Worm (Caenorhabditis elegans) whole organism, late embryonic: ENCODE measurements around the gene C26B9.3.

ENCODE experiments used
- C08G9.2 ChIP-seq: sonication (generic microtip); optimal IDR thresholded peaks from 2 replicates; lab custom pipeline; 2016; ENCODE audit warnings: mild to moderate bottlenecking, missing genetic modification characterization, moderate library complexity, missing compliant biosample characterization
- F13H6.1 ChIP-seq: sonication (generic microtip); optimal IDR thresholded peaks from 2 replicates; lab custom pipeline; 2016; ENCODE audit warnings: missing genetic modification characterization, missing compliant biosample characterization
- K02D7.2 ChIP-seq: sonication (generic microtip); optimal IDR thresholded peaks from 2 replicates; lab custom pipeline; 2017; ENCODE audit warnings: mild to moderate bottlenecking, missing genetic modification characterization, missing compliant biosample characterization
- Y22D7AL.16 ChIP-seq: sonication (generic microtip); optimal IDR thresholded peaks from 2 replicates; lab custom pipeline; 2016; ENCODE audit warnings: missing genetic modification characterization, missing compliant biosample characterization
- ama-1 ChIP-seq: fragments of 150-350 bp; optimal IDR thresholded peaks from 2 replicates; lab custom pipeline; 2014
- ceh-18 ChIP-seq: sonication (generic microtip); optimal IDR thresholded peaks from 2 replicates; lab custom pipeline; 2016; ENCODE audit warnings: missing genetic modification characterization, missing compliant biosample characterization
- ceh-2 ChIP-seq: sonication (generic microtip); optimal IDR thresholded peaks from 2 replicates; lab custom pipeline; 2016; ENCODE audit warnings: missing genotype, missing genetic modification characterization, missing compliant biosample characterization
- ceh-24 ChIP-seq: sonication (generic microtip); optimal IDR thresholded peaks from 2 replicates; lab custom pipeline; 2016; ENCODE audit warnings: mild to moderate bottlenecking, missing genetic modification characterization, missing compliant biosample characterization
- ceh-31 ChIP-seq: sonication (generic microtip); optimal IDR thresholded peaks from 2 replicates; lab custom pipeline; 2016; ENCODE audit warnings: missing genetic modification characterization, missing compliant biosample characterization
- ceh-34 ChIP-seq: sonication (generic microtip); optimal IDR thresholded peaks from 2 replicates; lab custom pipeline; 2016; ENCODE audit warnings: mild to moderate bottlenecking, missing genetic modification characterization, missing compliant biosample characterization
- ceh-45 ChIP-seq: fragments of 200-800 bp; sonication (Bioruptor generic); IDR thresholded peaks from 2 replicates; pipeline ENCODE4 v1.3.6; 2022; ENCODE audit warnings: missing genetic modification reagents, missing genetic modification characterization, missing compliant biosample characterization
- ceh-6 ChIP-seq: fragments of 200-800 bp; sonication (Bioruptor generic); optimal IDR thresholded peaks from 2 replicates; lab custom pipeline; 2018; ENCODE audit warnings: mild to moderate bottlenecking, missing genetic modification characterization, missing compliant biosample characterization
- ceh-9 ChIP-seq: sonication (generic microtip); optimal IDR thresholded peaks from 2 replicates; lab custom pipeline; 2016; ENCODE audit warnings: mild to moderate bottlenecking, missing genetic modification characterization, inconsistent platforms, missing compliant biosample characterization
- che-1 ChIP-seq: sonication (generic microtip); optimal IDR thresholded peaks from 2 replicates; lab custom pipeline; 2016; ENCODE audit warnings: mild to moderate bottlenecking, missing genetic modification characterization, missing compliant biosample characterization
- dmd-4 ChIP-seq: sonication (generic microtip); optimal IDR thresholded peaks from 2 replicates; lab custom pipeline; 2016; ENCODE audit warnings: borderline replicate concordance, missing genetic modification characterization, missing compliant biosample characterization
- elt-4 ChIP-seq: sonication (generic microtip); optimal IDR thresholded peaks from 2 replicates; lab custom pipeline; 2016; ENCODE audit warnings: missing genetic modification characterization, missing compliant biosample characterization
- ets-4 ChIP-seq: sonication (generic microtip); optimal IDR thresholded peaks from 2 replicates; lab custom pipeline; 2016; ENCODE audit warnings: missing genetic modification characterization, missing compliant biosample characterization
- eyg-1 ChIP-seq: sonication (generic microtip); optimal IDR thresholded peaks from 2 replicates; lab custom pipeline; 2016; ENCODE audit warnings: missing genotype, missing genetic modification characterization, missing compliant biosample characterization
- fax-1 ChIP-seq: sonication (generic microtip); optimal IDR thresholded peaks from 2 replicates; lab custom pipeline; 2016; ENCODE audit warnings: missing genotype, missing genetic modification characterization, missing compliant biosample characterization
- fkh-6 ChIP-seq: sonication (generic microtip); optimal IDR thresholded peaks from 2 replicates; lab custom pipeline; 2016; ENCODE audit warnings: missing genetic modification characterization, missing compliant biosample characterization
- gmeb-2 ChIP-seq: sonication (generic microtip); optimal IDR thresholded peaks from 2 replicates; lab custom pipeline; 2016; ENCODE audit warnings: missing genetic modification characterization, inconsistent platforms, missing compliant biosample characterization
- hlh-13 ChIP-seq: fragments of 200-800 bp; sonication (Bioruptor generic); optimal IDR thresholded peaks from 2 replicates; lab custom pipeline; 2018; ENCODE audit warnings: mild to moderate bottlenecking, missing genetic modification characterization, missing compliant biosample characterization
- hlh-15 ChIP-seq: sonication (generic microtip); optimal IDR thresholded peaks from 2 replicates; lab custom pipeline; 2016; ENCODE audit warnings: missing genetic modification characterization, missing compliant biosample characterization
- hlh-30 ChIP-seq: sonication (generic microtip); optimal IDR thresholded peaks from 2 replicates; lab custom pipeline; 2017; ENCODE audit warnings: antibody characterized with exemption, missing genetic modification characterization, missing compliant biosample characterization; ENCODE audit not compliant: insufficient read depth
- hlh-8 ChIP-seq: sonication (generic microtip); optimal IDR thresholded peaks from 2 replicates; lab custom pipeline; 2016; ENCODE audit warnings: missing genotype, missing genetic modification characterization, missing compliant biosample characterization
- lim-6 ChIP-seq: sonication (generic microtip); optimal IDR thresholded peaks from 2 replicates; lab custom pipeline; 2016; ENCODE audit warnings: missing genetic modification characterization, missing compliant biosample characterization
- lin-11 ChIP-seq: fragments of 200-800 bp; sonication (Bioruptor generic); optimal IDR thresholded peaks from 2 replicates; lab custom pipeline; 2018; ENCODE audit warnings: mild to moderate bottlenecking, missing genetic modification characterization, missing compliant biosample characterization
- madf-2 ChIP-seq: sonication (generic microtip); optimal IDR thresholded peaks from 2 replicates; lab custom pipeline; 2017; ENCODE audit warnings: missing genetic modification characterization, missing compliant biosample characterization
- mec-3 ChIP-seq: sonication (generic microtip); optimal IDR thresholded peaks from 2 replicates; lab custom pipeline; 2016; ENCODE audit warnings: borderline replicate concordance, missing genetic modification characterization, missing compliant biosample characterization
- nfya-1 ChIP-seq: sonication (generic microtip); optimal IDR thresholded peaks from 2 replicates; lab custom pipeline; 2017; ENCODE audit warnings: missing genetic modification characterization, mild to moderate bottlenecking, missing compliant biosample characterization, antibody characterized with exemption, moderate library complexity
- nhr-232 ChIP-seq: sonication (generic microtip); optimal IDR thresholded peaks from 2 replicates; lab custom pipeline; 2016; ENCODE audit warnings: missing genetic modification characterization, missing compliant biosample characterization
- npax-4 ChIP-seq: sonication (generic microtip); optimal IDR thresholded peaks from 2 replicates; lab custom pipeline; 2016; ENCODE audit warnings: missing genetic modification characterization, missing compliant biosample characterization
- pag-3 ChIP-seq: sonication (generic microtip); optimal IDR thresholded peaks from 2 replicates; lab custom pipeline; 2016; ENCODE audit warnings: missing compliant biosample characterization, missing genetic modification characterization, borderline replicate concordance
- pha-2 ChIP-seq: sonication (generic microtip); optimal IDR thresholded peaks from 2 replicates; lab custom pipeline; 2017; ENCODE audit warnings: mild to moderate bottlenecking, missing genetic modification characterization, missing compliant biosample characterization
- pha-4 ChIP-seq: fragments of 150-350 bp; optimal IDR thresholded peaks from 2 replicates; lab custom pipeline; 2018; ENCODE audit warnings: missing biosample characterization, missing genetic modification reagents, missing genetic modification characterization
- pqm-1 ChIP-seq: sonication (generic microtip); optimal IDR thresholded peaks from 2 replicates; lab custom pipeline; 2016; ENCODE audit warnings: missing genetic modification characterization, missing compliant biosample characterization
- pros-1 ChIP-seq: fragments of 150-350 bp; optimal IDR thresholded peaks from 2 replicates; lab custom pipeline; 2014; ENCODE audit warnings: missing biosample characterization, missing genetic modification reagents, missing genetic modification characterization
- ref-2 ChIP-seq: sonication (generic microtip); optimal IDR thresholded peaks from 2 replicates; lab custom pipeline; 2016; ENCODE audit warnings: missing genetic modification characterization, missing compliant biosample characterization
- rnt-1 ChIP-seq: sonication (generic microtip); optimal IDR thresholded peaks from 2 replicates; lab custom pipeline; 2016; ENCODE audit warnings: missing genetic modification characterization, missing compliant biosample characterization
- sdc-2 ChIP-seq: sonication (generic microtip); optimal IDR thresholded peaks from 2 replicates; lab custom pipeline; 2016; ENCODE audit warnings: missing genotype, missing genetic modification characterization, missing compliant biosample characterization
- sox-2 ChIP-seq: fragments of 200-800 bp; sonication (Bioruptor generic); IDR thresholded peaks from 2 replicates; pipeline ENCODE4 v1.3.6; 2022; ENCODE audit warnings: missing genetic modification reagents, missing genetic modification characterization, missing compliant biosample characterization
- sox-4 ChIP-seq: sonication (generic microtip); optimal IDR thresholded peaks from 2 replicates; lab custom pipeline; 2017; ENCODE audit warnings: mild to moderate bottlenecking, missing genetic modification characterization, inconsistent platforms, missing compliant biosample characterization
- tbx-2 ChIP-seq: sonication (generic microtip); optimal IDR thresholded peaks from 2 replicates; lab custom pipeline; 2016; ENCODE audit warnings: missing genetic modification characterization, missing compliant biosample characterization
- unc-42 ChIP-seq: sonication (generic microtip); optimal IDR thresholded peaks from 2 replicates; lab custom pipeline; 2016; ENCODE audit warnings: missing genotype, missing genetic modification characterization, missing compliant biosample characterization
- unc-55 ChIP-seq: sonication (generic microtip); optimal IDR thresholded peaks from 2 replicates; lab custom pipeline; 2017; ENCODE audit warnings: missing biosample characterization, missing genetic modification reagents, missing genetic modification characterization
- unc-86 ChIP-seq: sonication (generic microtip); optimal IDR thresholded peaks from 2 replicates; lab custom pipeline; 2016; ENCODE audit warnings: missing genetic modification characterization, missing compliant biosample characterization
- ztf-16 ChIP-seq: sonication (generic microtip); optimal IDR thresholded peaks from 2 replicates; lab custom pipeline; 2017; ENCODE audit warnings: missing genetic modification characterization, missing compliant biosample characterization

C26B9.3 gene

ce11 chrX:5309622-5310021, 28.5 kb upstream of the C26B9.3 start:
- TF ChIP-seq ceh-31 (tag; lab: Kevin White, UChicago) (no peak), hlh-13 (GFP tag; lab: Kevin White, UChicago) (no peak), che-1 (no peak), madf-2 (tag; lab: Kevin White, UChicago) (no peak), tbx-2 (tag; lab: Kevin White, UChicago) (no peak), F13H6.1 (tag; lab: Kevin White, UChicago) (no peak), ceh-2 (tag; lab: Kevin White, UChicago) (no peak), rnt-1 (tag; lab: Kevin White, UChicago) (no peak), hlh-30 (tag; lab: Kevin White, UChicago) (no peak), eyg-1 (tag; lab: Kevin White, UChicago) (no peak), mec-3 (tag; lab: Kevin White, UChicago) (no peak), ref-2 (no peak), pros-1 (tag; lab: Kevin White, UChicago) (no peak)

ce11 chrX:5311174-5311573, 26.9 kb upstream of the C26B9.3 start:
- TF ChIP-seq tbx-2 (tag; lab: Kevin White, UChicago) (no peak), gmeb-2 (tag; lab: Kevin White, UChicago) (no peak), unc-55 (GFP tag; lab: Kevin White, UChicago) (no peak), ceh-24 (no peak), hlh-30 (tag; lab: Kevin White, UChicago) (no peak), hlh-8 (tag; lab: Kevin White, UChicago) (no peak), ceh-31 (tag; lab: Kevin White, UChicago) (no peak), C08G9.2 (tag; lab: Kevin White, UChicago) (no peak), ceh-6 (GFP tag; lab: Kevin White, UChicago) (no peak), pqm-1 (tag; lab: Kevin White, UChicago) (no peak), ztf-16 (tag; lab: Kevin White, UChicago) (no peak), npax-4 (tag; lab: Kevin White, UChicago) (no peak), sdc-2 (tag; lab: Kevin White, UChicago) (no peak), ceh-34 (tag; lab: Kevin White, UChicago) (no peak), ama-1 (no peak), ceh-18 (tag; lab: Kevin White, UChicago) (no peak), hlh-15 (no peak), unc-42 (tag; lab: Kevin White, UChicago) (no peak)

ce11 chrX:5319214-5319838, 18.8 kb upstream of the C26B9.3 start:
- TF ChIP-seq madf-2 (tag; lab: Kevin White, UChicago) (peak; percentile 57), pros-1 (tag; lab: Kevin White, UChicago) (no peak), lin-11 (peak; percentile 58), pha-2 (tag; lab: Kevin White, UChicago) (peak; percentile 79), sox-4 (tag; lab: Kevin White, UChicago) (peak; percentile 67), sdc-2 (tag; lab: Kevin White, UChicago) (peak; percentile 80), Y22D7AL.16 (peak; percentile 69), ztf-16 (tag; lab: Kevin White, UChicago) (peak; percentile 36), unc-55 (GFP tag; lab: Kevin White, UChicago) (no peak), K02D7.2 (tag; lab: Kevin White, UChicago) (peak; percentile 58), unc-86 (tag; lab: Kevin White, UChicago) (peak; percentile 78), rnt-1 (tag; lab: Kevin White, UChicago) (peak; percentile 32), ref-2 (peak; percentile 56), dmd-4 (no peak), fax-1 (peak; percentile 60), ceh-34 (tag; lab: Kevin White, UChicago) (peak; percentile 55), ets-4 (tag; lab: Kevin White, UChicago) (no peak), elt-4 (tag; lab: Kevin White, UChicago) (no peak), fkh-6 (tag; lab: Kevin White, UChicago) (peak; percentile 68), ceh-9 (tag; lab: Kevin White, UChicago) (peak; percentile 51), lim-6 (tag; lab: Kevin White, UChicago) (peak; percentile 41), hlh-15 (peak; percentile 41), pqm-1 (tag; lab: Kevin White, UChicago) (no peak), pha-4 (tag; lab: Kevin White, UChicago) (no peak), sox-2 (GFP tag; lab: Robert Waterston, UW) (peak; percentile 68), ceh-45 (peak; percentile 56; the same call in 1 of the 2 replicates), nhr-232 (tag; lab: Kevin White, UChicago) (peak; percentile 70), nfya-1 (tag; lab: Kevin White, UChicago) (peak; percentile 59), pag-3 (tag; lab: Kevin White, UChicago) (no peak)
